Worm (Caenorhabditis elegans) whole organism, L1 larva: Measurements from ENCODE around the gene T22H9.1.

Experiments used
- C04F5.9 ChIP-seq: sonication (generic microtip); optimal IDR thresholded peaks from 2 replicates; lab custom pipeline; 2016; ENCODE audit warnings: missing genetic modification characterization, missing compliant biosample characterization
- C16A3.4 ChIP-seq: fragments of 150-350 bp; optimal IDR thresholded peaks from 2 replicates; lab custom pipeline; 2014; ENCODE audit warnings: missing biosample characterization, missing genetic modification characterization
- Y116A8C.19 ChIP-seq: sonication (generic microtip); optimal IDR thresholded peaks from 2 replicates; lab custom pipeline; 2016; ENCODE audit warnings: missing compliant biosample characterization, missing genetic modification characterization, borderline replicate concordance
- blmp-1 ChIP-seq: fragments of 150-350 bp; optimal IDR thresholded peaks from 2 replicates; lab custom pipeline; 2014; ENCODE audit warnings: missing biosample characterization, missing genetic modification characterization
- dpl-1 ChIP-seq, 3 experiments: fragments of 150-350 bp in 2 of 3; sonication (generic microtip) in 1 of 3; optimal IDR thresholded peaks; 2 replicates each; lab custom pipeline; 2014 to 2017; ENCODE audit warnings: missing biosample characterization in 3 of 3, missing genetic modification characterization in 3 of 3, missing genetic modification reagents in 3 of 3
- dsc-1 ChIP-seq: sonication (generic microtip); optimal IDR thresholded peaks from 2 replicates; lab custom pipeline; 2016; ENCODE audit warnings: mild to moderate bottlenecking, missing genetic modification characterization, missing compliant biosample characterization
- efl-1 ChIP-seq, 4 experiments: fragments of 150-350 bp; optimal IDR thresholded peaks in 3 of 4; peaks in 1 of 4; 1 replicate in 1 of 4; 2 replicates in 3 of 4; lab custom pipeline; 2014; ENCODE audit warnings: missing biosample characterization in 2 of 4, missing genetic modification characterization in 2 of 4, missing genetic modification reagents in 2 of 4
- elt-3 ChIP-seq, 6 experiments: fragments of 150-350 bp in 1 of 6; sonication (generic microtip); optimal IDR thresholded peaks; 2 replicates each; lab custom pipeline; 2017 to 2018; ENCODE audit warnings: missing biosample characterization in 6 of 6, missing genetic modification characterization in 6 of 6, inconsistent platforms in 1 of 6
- fkh-10 ChIP-seq: sonication (generic microtip); optimal IDR thresholded peaks from 2 replicates; lab custom pipeline; 2017; ENCODE audit warnings: missing biosample characterization, missing genetic modification reagents, missing genetic modification characterization
- fkh-4 ChIP-seq: sonication (generic microtip); optimal IDR thresholded peaks from 2 replicates; lab custom pipeline; 2016; ENCODE audit warnings: missing compliant biosample characterization, missing genetic modification characterization, borderline replicate concordance
- fos-1 ChIP-seq: fragments of 150-350 bp; optimal IDR thresholded peaks from 2 replicates; lab custom pipeline; 2014; ENCODE audit warnings: missing biosample characterization, missing genetic modification characterization
- grh-1 ChIP-seq: fragments of 200-800 bp; sonication (Bioruptor generic); IDR thresholded peaks from 2 replicates; pipeline ENCODE4 v1.3.6; 2022; ENCODE audit warnings: missing genetic modification reagents, missing genetic modification characterization, missing compliant biosample characterization
- hlh-17 ChIP-seq: fragments of 200-800 bp; sonication (Bioruptor generic); optimal IDR thresholded peaks from 2 replicates; lab custom pipeline; 2018; ENCODE audit warnings: missing genetic modification characterization, mild to moderate bottlenecking, missing compliant biosample characterization, moderate library complexity, borderline replicate concordance
- hpl-2 ChIP-seq: fragments of 150-350 bp; optimal IDR thresholded peaks from 2 replicates; lab custom pipeline; 2014; ENCODE audit warnings: missing biosample characterization, missing genetic modification reagents, missing genetic modification characterization
- irx-1 ChIP-seq: sonication (generic microtip); optimal IDR thresholded peaks from 2 replicates; lab custom pipeline; 2016; ENCODE audit warnings: missing genetic modification characterization, missing compliant biosample characterization
- jun-1 ChIP-seq: fragments of 150-350 bp; optimal IDR thresholded peaks from 2 replicates; lab custom pipeline; 2014; ENCODE audit warnings: missing biosample characterization, missing genetic modification reagents, missing genetic modification characterization
- lin-13 ChIP-seq: fragments of 150-350 bp; optimal IDR thresholded peaks from 2 replicates; lab custom pipeline; 2014; ENCODE audit warnings: missing biosample characterization, missing genetic modification reagents, missing genetic modification characterization
- lin-14 ChIP-seq: fragments of 200-800 bp; sonication (Bioruptor generic); optimal IDR thresholded peaks from 2 replicates; lab custom pipeline; 2018; ENCODE audit warnings: mild to moderate bottlenecking, missing genetic modification characterization, moderate library complexity, missing compliant biosample characterization
- lin-35 ChIP-seq, 2 experiments: fragments of 150-350 bp; optimal IDR thresholded peaks; 2 replicates each; lab custom pipeline; 2014; ENCODE audit warnings: missing biosample characterization in 2 of 2, missing genetic modification characterization in 2 of 2, missing genetic modification reagents in 2 of 2
- lsy-2 ChIP-seq, 2 experiments: fragments of 150-350 bp; optimal IDR thresholded peaks; 2 replicates each; lab custom pipeline; 2014; ENCODE audit warnings: missing biosample characterization in 2 of 2, missing genetic modification characterization in 2 of 2
- mdl-1 ChIP-seq, 2 experiments: fragments of 150-350 bp; optimal IDR thresholded peaks; 2 replicates each; lab custom pipeline; 2014 to 2017; ENCODE audit warnings: missing biosample characterization in 2 of 2, missing genetic modification characterization in 2 of 2, inconsistent platforms in 1 of 2
- mef-2 ChIP-seq: fragments of 150-350 bp; optimal IDR thresholded peaks from 2 replicates; lab custom pipeline; 2014; ENCODE audit warnings: missing biosample characterization, missing genetic modification characterization
- nhr-19 ChIP-seq: fragments of 200-800 bp; sonication (Bioruptor generic); conservative IDR thresholded peaks from 2 replicates; pipeline ENCODE4 v1.3.6; 2022; ENCODE audit warnings: missing genetic modification characterization, missing compliant biosample characterization
- nhr-20 ChIP-seq: sonication (generic microtip); optimal IDR thresholded peaks from 2 replicates; lab custom pipeline; 2016; ENCODE audit warnings: mild to moderate bottlenecking, missing genetic modification characterization, missing compliant biosample characterization
- nhr-47 ChIP-seq: sonication (generic microtip); optimal IDR thresholded peaks from 2 replicates; lab custom pipeline; 2016; ENCODE audit warnings: mild to moderate bottlenecking, missing genetic modification characterization, moderate library complexity, missing compliant biosample characterization
- nhr-71 ChIP-seq: sonication (generic microtip); optimal IDR thresholded peaks from 2 replicates; lab custom pipeline; 2016; ENCODE audit warnings: mild to moderate bottlenecking, missing genetic modification characterization, moderate library complexity, missing compliant biosample characterization
- nhr-76 ChIP-seq: sonication (generic microtip); optimal IDR thresholded peaks from 2 replicates; lab custom pipeline; 2017; ENCODE audit warnings: missing biosample characterization, missing genetic modification characterization
- nhr-85 ChIP-seq: sonication (generic microtip); peaks from one replicate; lab custom pipeline; 2016; ENCODE audit warnings: missing genetic modification characterization, inconsistent platforms, missing compliant biosample characterization
- nhr-90 ChIP-seq: sonication (generic microtip); optimal IDR thresholded peaks from 2 replicates; lab custom pipeline; 2016; ENCODE audit warnings: mild to moderate bottlenecking, missing genetic modification characterization, missing compliant biosample characterization; ENCODE audit not compliant: poor library complexity
- skn-1 ChIP-seq: fragments of 150-350 bp; optimal IDR thresholded peaks from 2 replicates; lab custom pipeline; 2014; ENCODE audit warnings: missing biosample characterization, missing genetic modification characterization
- snpc-4 ChIP-seq: fragments of 150-350 bp; optimal IDR thresholded peaks from 2 replicates; lab custom pipeline; 2014; ENCODE audit warnings: missing biosample characterization, missing genetic modification characterization
- snu-23 ChIP-seq: sonication (generic microtip); optimal IDR thresholded peaks from 2 replicates; lab custom pipeline; 2016; ENCODE audit warnings: missing genetic modification characterization, missing compliant biosample characterization
- sptf-1 ChIP-seq: fragments of 150-350 bp; optimal IDR thresholded peaks from 2 replicates; lab custom pipeline; 2014; ENCODE audit warnings: missing biosample characterization, missing genetic modification characterization
- sup-37 ChIP-seq: fragments of 200-800 bp; sonication (Bioruptor generic); optimal IDR thresholded peaks from 2 replicates; lab custom pipeline; 2018; ENCODE audit warnings: mild to moderate bottlenecking, missing genetic modification characterization, missing compliant biosample characterization
- tbx-2 ChIP-seq: sonication (generic microtip); optimal IDR thresholded peaks from 2 replicates; lab custom pipeline; 2016; ENCODE audit warnings: missing genetic modification characterization, missing compliant biosample characterization
- unc-130 ChIP-seq: fragments of 150-350 bp; optimal IDR thresholded peaks from 2 replicates; lab custom pipeline; 2017; ENCODE audit warnings: missing biosample characterization, missing genetic modification characterization, inconsistent platforms
- unc-86 ChIP-seq: sonication (generic microtip); optimal IDR thresholded peaks from 2 replicates; lab custom pipeline; 2016; ENCODE audit warnings: missing genetic modification characterization, missing compliant biosample characterization
- unc-98 ChIP-seq: fragments of 200-800 bp; sonication (Bioruptor generic); IDR thresholded peaks from 2 replicates; pipeline ENCODE4 v1.3.6; 2022; ENCODE audit warnings: missing genetic modification characterization, missing compliant biosample characterization
- vab-15 ChIP-seq: sonication (generic microtip); optimal IDR thresholded peaks from 2 replicates; lab custom pipeline; 2017; ENCODE audit warnings: missing genotype, mild to moderate bottlenecking, missing genetic modification characterization, missing compliant biosample characterization
- zip-4 ChIP-seq: fragments of 200-800 bp; sonication (Bioruptor generic); optimal IDR thresholded peaks from 2 replicates; lab custom pipeline; 2018; ENCODE audit warnings: mild to moderate bottlenecking, missing genetic modification characterization, moderate library complexity, missing compliant biosample characterization
- ztf-11 ChIP-seq, 2 experiments: sonication (generic microtip); optimal IDR thresholded peaks; 2 replicates each; lab custom pipeline; 2016 to 2017; ENCODE audit warnings: missing genetic modification characterization in 2 of 2, missing biosample characterization in 1 of 2, missing compliant biosample characterization in 1 of 2
- ztf-4 ChIP-seq: fragments of 150-350 bp; optimal IDR thresholded peaks from 2 replicates; lab custom pipeline; 2014; ENCODE audit warnings: missing biosample characterization, missing genetic modification characterization

Gene T22H9.1

ce11 chrV:376790-377189 is 17.2 kb downstream of the T22H9.1 start:
- TF ChIP-seq nhr-71 (tag; lab: Kevin White, UChicago): no peak
- TF ChIP-seq efl-1 (optimal IDR thresholded peaks at IDR 0.05; lab: Kevin White, UChicago): no peak
- TF ChIP-seq efl-1 (GFP tag; optimal IDR thresholded peaks at IDR 0.05 in 1 of 2; lab: Kevin White, UChicago): peak in 1 of 2 experiments; percentile 35

ce11 chrV:378231-378630 is 18.7 kb downstream of the T22H9.1 start:
- TF ChIP-seq sup-37 (GFP tag; lab: Kevin White, UChicago): no peak
- no peak for TF ChIP-seq hlh-17
- no peak for TF ChIP-seq fos-1 (tag; lab: Kevin White, UChicago)
- TF ChIP-seq nhr-20 (tag; lab: Kevin White, UChicago): peak; percentile 15
- no peak for TF ChIP-seq nhr-19 (GFP tag; lab: Robert Waterston, UW)
- no peak for TF ChIP-seq dpl-1 (GFP tag; optimal IDR thresholded peaks at IDR 0.05; lab: Kevin White, UChicago)
- TF ChIP-seq nhr-85 (tag; lab: Kevin White, UChicago): peak; percentile 44
- no peak for TF ChIP-seq irx-1 (tag; lab: Kevin White, UChicago)
- no peak for TF ChIP-seq lin-35 (GFP tag; optimal IDR thresholded peaks at IDR 0.05; lab: Kevin White, UChicago)
- peak; percentile 34 for TF ChIP-seq blmp-1
- no peak for TF ChIP-seq zip-4 (GFP tag; lab: Kevin White, UChicago)
- no peak for TF ChIP-seq Y116A8C.19 (tag; lab: Kevin White, UChicago)
- TF ChIP-seq, all 84 proteins: peak for 3

DNA sequence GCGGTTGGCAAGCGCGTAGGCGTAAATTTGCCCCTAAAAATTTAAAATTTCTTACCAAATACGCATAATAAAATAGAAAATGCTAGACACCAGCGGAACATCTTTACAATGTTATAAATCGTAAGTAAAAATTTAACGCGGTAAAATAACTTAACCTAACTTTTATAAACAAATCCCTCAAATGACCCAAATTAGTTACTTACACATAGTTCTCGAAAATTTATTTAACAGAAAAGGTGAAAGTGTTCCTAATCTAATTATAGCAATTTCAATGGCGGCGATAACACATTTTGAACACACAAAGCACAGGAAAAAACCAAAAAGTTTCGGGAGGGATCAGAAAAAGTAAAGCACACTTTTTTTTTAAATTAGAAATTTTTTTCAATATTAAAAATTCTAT is 20.6 kb downstream of the T22H9.1 start, which contains the start of gene mltn-8:
TSS of gene mltn-8 (minus strand) at position 101 of the 400 bp plus-strand sequence.
- TF ChIP-seq sptf-1 (tag; lab: Kevin White, UChicago): no peak
- no peak for TF ChIP-seq lin-13 (GFP tag; lab: Kevin White, UChicago)
- no peak for TF ChIP-seq fkh-10 (GFP tag; lab: Kevin White, UChicago)
- TF ChIP-seq lin-35 (GFP tag; optimal IDR thresholded peaks at IDR 0.05; lab: Kevin White, UChicago): no peak
- no peak for TF ChIP-seq snpc-4 (tag; lab: Kevin White, UChicago)
- no peak for TF ChIP-seq dsc-1
- no peak for TF ChIP-seq ztf-4 (tag; lab: Kevin White, UChicago)
- TF ChIP-seq ztf-11 (tag; optimal IDR thresholded peaks at IDR 0.05; lab: Kevin White, UChicago): no peak
- no peak for TF ChIP-seq fkh-4 (tag; lab: Kevin White, UChicago)
- no peak for TF ChIP-seq elt-3 (tag; optimal IDR thresholded peaks at IDR 0.05; lab: Kevin White, UChicago)
- TF ChIP-seq mef-2 (tag; lab: Kevin White, UChicago): no peak
- no peak for TF ChIP-seq unc-98 (GFP tag; lab: Robert Waterston, UW)
- TF ChIP-seq hpl-2 (GFP tag; lab: Kevin White, UChicago): no peak

DNA sequence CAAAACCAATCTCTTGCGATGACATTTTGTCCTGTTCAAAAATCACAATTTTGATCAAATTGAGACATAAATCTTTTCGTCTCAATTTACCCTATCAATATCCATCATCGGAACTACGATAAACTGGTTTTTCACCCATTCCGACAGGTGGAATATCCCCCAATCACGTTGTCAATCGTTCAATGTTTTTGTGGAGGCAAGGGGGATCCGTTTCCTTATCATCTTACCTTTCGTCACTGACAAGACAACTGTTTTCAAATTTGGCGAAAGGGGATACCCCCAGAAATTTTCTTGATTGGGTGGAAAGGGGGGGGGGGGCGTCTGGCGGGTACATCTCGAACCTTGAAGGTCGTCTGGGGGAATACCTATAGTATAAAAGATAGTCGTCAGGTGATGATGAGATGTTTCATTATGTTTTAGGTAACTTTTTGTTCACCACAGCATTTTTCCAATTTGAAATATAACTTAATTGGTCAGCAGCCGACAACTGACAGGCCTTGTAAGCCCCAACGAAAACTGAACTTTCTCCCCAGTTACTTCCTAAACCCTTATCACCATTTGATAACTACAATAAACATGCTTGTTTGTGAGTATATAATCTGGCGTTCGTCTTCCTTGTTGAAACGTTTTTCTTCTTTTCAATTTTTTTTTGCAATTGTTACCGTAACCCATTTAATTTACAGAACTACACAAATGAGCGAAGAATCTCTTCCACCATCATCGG is 21.8 kb downstream of the T22H9.1 start, which contains the start of gene ZK6.8:
TSS of gene ZK6.8 (plus strand) at position 682 of the 724 bp plus-strand sequence.
- TF ChIP-seq blmp-1 (peak; percentile 88), lin-14 (peak; percentile 97), lsy-2 (tag; optimal IDR thresholded peaks at IDR 0.05; lab: Kevin White, UChicago) (peak in 1 of 2 experiments; percentile 65), irx-1 (tag; lab: Kevin White, UChicago) (no peak), nhr-19 (GFP tag; lab: Robert Waterston, UW) (peak; percentile 79), jun-1 (peak; percentile 38), nhr-85 (tag; lab: Kevin White, UChicago) (peak; percentile 99), nhr-90 (tag; lab: Kevin White, UChicago) (peak; percentile 79), lin-35 (GFP tag; optimal IDR thresholded peaks at IDR 0.05; lab: Kevin White, UChicago) (peak in 1 of 2 experiments; percentile 67), elt-3 (tag; optimal IDR thresholded peaks at IDR 0.05; lab: Kevin White, UChicago) (peak; percentile 78 to 99 (median 84)), nhr-76 (no peak), vab-15 (tag; lab: Kevin White, UChicago) (peak; percentile 57), mdl-1 (tag; optimal IDR thresholded peaks at IDR 0.05; lab: Kevin White, UChicago) (peak in 1 of 2 experiments; percentile 77), nhr-47 (tag; lab: Kevin White, UChicago) (peak; percentile 51), tbx-2 (tag; lab: Kevin White, UChicago) (peak; percentile 73), hpl-2 (GFP tag; lab: Kevin White, UChicago) (no peak), unc-86 (tag; lab: Kevin White, UChicago) (no peak), C16A3.4 (peak; percentile 11), skn-1 (tag; lab: Kevin White, UChicago) (peak; percentile 20), efl-1 (optimal IDR thresholded peaks at IDR 0.05; lab: Kevin White, UChicago) (no peak), efl-1 (GFP tag; optimal IDR thresholded peaks at IDR 0.05 in 1 of 2; lab: Kevin White, UChicago) (peak in 1 of 2 experiments; percentile 86), nhr-71 (tag; lab: Kevin White, UChicago) (peak; percentile 79), nhr-20 (tag; lab: Kevin White, UChicago) (peak; percentile 90), C04F5.9 (tag; lab: Kevin White, UChicago) (no peak), sptf-1 (tag; lab: Kevin White, UChicago) (no peak), dpl-1 (GFP tag; optimal IDR thresholded peaks at IDR 0.05; lab: Kevin White, UChicago) (peak in 1 of 3 experiments; percentile 23), unc-130 (peak; percentile 72), snu-23 (GFP tag; lab: Kevin White, UChicago) (peak; percentile 49), grh-1 (GFP tag; lab: Robert Waterston, UW) (peak; percentile 93)
